Worm (Caenorhabditis elegans) whole organism, mixed stage, embryonic: Measurements from ENCODE around the gene Y39H10B.2.

Experiments
- M03D4.4 ChIP-seq: sonication (generic microtip); optimal IDR thresholded peaks from 2 replicates; lab custom pipeline; 2017; ENCODE audit warnings: mild to moderate bottlenecking, missing genetic modification characterization, missing compliant biosample characterization
- blmp-1 ChIP-seq: fragments of 150-350 bp; optimal IDR thresholded peaks from 2 replicates; lab custom pipeline; 2014; ENCODE audit warnings: missing biosample characterization, missing genetic modification characterization
- ceh-39 ChIP-seq: fragments of 150-350 bp; optimal IDR thresholded peaks from 2 replicates; lab custom pipeline; 2014; ENCODE audit warnings: missing biosample characterization, missing genetic modification characterization
- ceh-43 ChIP-seq: fragments of 200-800 bp; sonication (Bioruptor generic); optimal IDR thresholded peaks from 2 replicates; lab custom pipeline; 2018; ENCODE audit warnings: mild to moderate bottlenecking, missing genetic modification characterization, moderate library complexity, missing compliant biosample characterization
- ceh-83 ChIP-seq: fragments of 200-800 bp; sonication (Bioruptor generic); optimal IDR thresholded peaks from 2 replicates; lab custom pipeline; 2018; ENCODE audit warnings: mild to moderate bottlenecking, missing genetic modification characterization, missing compliant biosample characterization
- ces-1 ChIP-seq: fragments of 150-350 bp; optimal IDR thresholded peaks from 2 replicates; lab custom pipeline; 2014; ENCODE audit warnings: missing biosample characterization, missing genetic modification reagents, missing genetic modification characterization
- cnd-1 ChIP-seq: fragments of 200-800 bp; sonication (Bioruptor generic); optimal IDR thresholded peaks from 2 replicates; lab custom pipeline; 2018; ENCODE audit warnings: mild to moderate bottlenecking, missing genetic modification characterization, missing compliant biosample characterization
- drap-1 ChIP-seq: fragments of 200-800 bp; sonication (Bioruptor generic); optimal IDR thresholded peaks from 3 replicates; lab custom pipeline; 2018; ENCODE audit warnings: mild to moderate bottlenecking, missing genetic modification characterization, missing compliant biosample characterization
- elt-1 ChIP-seq: sonication (generic microtip); optimal IDR thresholded peaks from 2 replicates; lab custom pipeline; 2017; ENCODE audit warnings: missing genetic modification characterization, mild to moderate bottlenecking, missing compliant biosample characterization, antibody characterized with exemption, moderate library complexity, borderline replicate concordance; ENCODE audit not compliant: insufficient read depth
- elt-3 ChIP-seq: fragments of 150-350 bp; optimal IDR thresholded peaks from 2 replicates; lab custom pipeline; 2014; ENCODE audit warnings: missing biosample characterization, missing genetic modification characterization
- flh-1 ChIP-seq: fragments of 200-800 bp; sonication (Bioruptor generic); optimal IDR thresholded peaks from 2 replicates; lab custom pipeline; 2018; ENCODE audit warnings: mild to moderate bottlenecking, missing genetic modification characterization, moderate library complexity, missing compliant biosample characterization
- ham-2 ChIP-seq: fragments of 200-800 bp; sonication (Bioruptor generic); optimal IDR thresholded peaks from 2 replicates; lab custom pipeline; 2018; ENCODE audit warnings: mild to moderate bottlenecking, missing genetic modification characterization, missing compliant biosample characterization
- hlh-1 ChIP-seq: fragments of 150-350 bp; optimal IDR thresholded peaks from 2 replicates; lab custom pipeline; 2014; ENCODE audit warnings: missing biosample characterization, missing genetic modification reagents, missing genetic modification characterization
- lin-13 ChIP-seq: fragments of 150-350 bp; optimal IDR thresholded peaks from 2 replicates; lab custom pipeline; 2014; ENCODE audit warnings: missing biosample characterization, missing genetic modification characterization
- lin-32 ChIP-seq: fragments of 200-800 bp; sonication (Bioruptor generic); optimal IDR thresholded peaks from 2 replicates; lab custom pipeline; 2018; ENCODE audit warnings: mild to moderate bottlenecking, missing genetic modification characterization, missing compliant biosample characterization
- lsy-2 ChIP-seq: fragments of 150-350 bp; optimal IDR thresholded peaks from 2 replicates; lab custom pipeline; 2014; ENCODE audit warnings: missing biosample characterization, missing genetic modification characterization
- mab-5 ChIP-seq: fragments of 150-350 bp; optimal IDR thresholded peaks from 2 replicates; lab custom pipeline; 2014; ENCODE audit warnings: missing biosample characterization, missing genetic modification characterization
- mep-1 ChIP-seq: fragments of 150-350 bp; optimal IDR thresholded peaks from 2 replicates; lab custom pipeline; 2017; ENCODE audit warnings: missing biosample characterization, missing genetic modification reagents, missing genetic modification characterization, inconsistent platforms
- mls-2 ChIP-seq: sonication (generic microtip); optimal IDR thresholded peaks from 2 replicates; lab custom pipeline; 2016; ENCODE audit warnings: mild to moderate bottlenecking, missing genetic modification characterization, moderate library complexity, missing compliant biosample characterization
- nhr-12 ChIP-seq: fragments of 150-350 bp; optimal IDR thresholded peaks from 2 replicates; lab custom pipeline; 2014; ENCODE audit warnings: missing biosample characterization, missing genetic modification characterization
- nhr-2 ChIP-seq: fragments of 150-350 bp; optimal IDR thresholded peaks from 2 replicates; lab custom pipeline; 2014; ENCODE audit warnings: missing biosample characterization, missing genetic modification characterization
- nhr-28 ChIP-seq: fragments of 150-350 bp; optimal IDR thresholded peaks from 2 replicates; lab custom pipeline; 2014; ENCODE audit warnings: missing biosample characterization, missing genetic modification characterization
- nhr-76 ChIP-seq: sonication (generic microtip); optimal IDR thresholded peaks from 2 replicates; lab custom pipeline; 2017; ENCODE audit warnings: missing biosample characterization, missing genetic modification characterization
- pha-4 ChIP-seq: fragments of 150-350 bp; optimal IDR thresholded peaks from 2 replicates; lab custom pipeline; 2018; ENCODE audit warnings: missing biosample characterization, missing genetic modification reagents, missing genetic modification characterization
- sem-2 ChIP-seq: fragments of 200-800 bp; sonication (Bioruptor generic); optimal IDR thresholded peaks from 2 replicates; lab custom pipeline; 2018; ENCODE audit warnings: mild to moderate bottlenecking, missing genetic modification characterization, missing compliant biosample characterization
- snpc-4 ChIP-seq: fragments of 150-350 bp; optimal IDR thresholded peaks from 2 replicates; lab custom pipeline; 2014; ENCODE audit warnings: missing biosample characterization, missing genetic modification characterization
- unc-120 ChIP-seq: sonication (generic microtip); optimal IDR thresholded peaks from 2 replicates; lab custom pipeline; 2017; ENCODE audit warnings: missing genetic modification characterization, missing compliant biosample characterization; ENCODE audit not compliant: poor library complexity, severe bottlenecking
- unc-62 ChIP-seq: fragments of 150-350 bp; optimal IDR thresholded peaks from 2 replicates; lab custom pipeline; 2014; ENCODE audit warnings: missing biosample characterization, missing genetic modification reagents, missing genetic modification characterization
- ztf-11 ChIP-seq: fragments of 150-350 bp; optimal IDR thresholded peaks from 2 replicates; lab custom pipeline; 2014; ENCODE audit warnings: missing biosample characterization, missing genetic modification characterization

Y39H10B.2 gene

DNA sequence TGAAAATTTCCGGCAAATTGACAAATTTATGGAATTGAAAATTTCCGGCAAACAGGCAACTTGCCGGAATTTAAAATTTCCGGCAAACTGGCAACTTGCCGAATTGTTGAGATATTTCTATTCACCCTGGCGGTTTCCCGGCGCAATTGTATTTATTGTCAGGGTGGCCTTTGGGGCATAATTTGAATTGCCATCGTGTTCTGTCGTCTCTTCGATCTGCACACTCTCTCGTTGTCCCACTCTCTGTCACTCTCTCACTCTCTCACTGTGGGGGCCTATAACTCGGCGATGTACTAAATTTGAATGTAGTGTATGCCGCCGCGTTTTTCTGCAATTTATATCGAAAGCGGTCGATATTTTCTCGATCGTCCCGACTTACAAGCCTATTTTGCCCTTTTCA lies 34.4 kb downstream of the Y39H10B.2 start:
- TF ChIP-seq nhr-28 (tag; lab: Kevin White, UChicago) (no peak), ceh-83 (GFP tag; lab: Kevin White, UChicago) (no peak), unc-120 (tag; lab: Kevin White, UChicago) (no peak), pha-4 (peak; percentile 2), ceh-43 (GFP tag; lab: Kevin White, UChicago) (no peak)

DNA sequence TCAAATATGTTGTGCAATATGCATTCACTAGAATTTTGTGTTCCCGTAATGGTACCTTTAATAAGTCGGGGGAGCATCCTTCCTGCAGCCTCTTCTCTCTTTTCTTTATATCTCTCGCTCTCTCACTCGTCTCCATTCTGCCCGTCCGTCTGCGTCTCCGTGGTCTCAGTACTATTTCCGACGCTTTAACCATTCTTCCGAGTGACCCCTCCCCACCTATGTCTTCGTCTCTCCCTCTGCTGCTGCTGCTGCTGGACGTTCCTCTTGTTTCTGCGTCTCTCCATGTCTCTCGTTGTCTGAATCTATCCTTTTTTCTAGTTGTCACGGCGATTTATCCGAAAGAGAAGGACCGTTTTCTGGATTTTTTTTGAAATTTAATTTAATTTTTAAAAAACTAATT lies 35.3 kb downstream of the Y39H10B.2 start:
- TF ChIP-seq ceh-43 (GFP tag; lab: Kevin White, UChicago): no peak
- TF ChIP-seq drap-1 (GFP tag; lab: Kevin White, UChicago): no peak
- peak; percentile 7 for TF ChIP-seq ham-2 (GFP tag; lab: Kevin White, UChicago)
- TF ChIP-seq nhr-2 (tag; lab: Kevin White, UChicago): peak; percentile 8
- TF ChIP-seq ces-1 (GFP tag; lab: Kevin White, UChicago): peak; percentile 69
- peak; percentile 11 for TF ChIP-seq hlh-1 (tag; lab: Kevin White, UChicago)
- TF ChIP-seq unc-120 (tag; lab: Kevin White, UChicago): peak; percentile 70
- peak; percentile 9 for TF ChIP-seq ztf-11

DNA sequence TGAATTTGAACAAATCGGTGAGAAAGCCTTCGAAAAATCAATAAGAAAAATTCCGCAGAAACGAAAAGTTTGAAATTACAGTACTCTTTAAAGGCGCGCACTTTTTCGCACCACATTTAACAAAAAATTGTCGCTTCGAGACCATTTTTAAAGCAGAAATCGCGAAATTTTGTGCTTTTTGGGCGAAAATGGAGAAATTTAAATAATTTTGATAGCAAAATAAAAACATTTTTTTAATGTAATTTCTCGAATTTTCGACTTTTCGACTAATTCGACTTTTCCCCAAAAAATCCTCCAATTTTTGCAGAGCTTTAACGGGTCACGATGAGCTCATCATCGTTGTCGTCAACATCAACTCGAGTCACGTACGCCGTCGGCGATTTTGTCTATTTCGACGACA lies 36.1 kb downstream of the Y39H10B.2 start, which contains the start of gene lin-40:
Gene lin-40 (plus strand): TSS at position 301 of the 400 bp plus-strand sequence.
- TF ChIP-seq mab-5 (no peak), ceh-43 (GFP tag; lab: Kevin White, UChicago) (no peak), nhr-28 (tag; lab: Kevin White, UChicago) (no peak), ceh-83 (GFP tag; lab: Kevin White, UChicago) (no peak), mep-1 (no peak)

DNA sequence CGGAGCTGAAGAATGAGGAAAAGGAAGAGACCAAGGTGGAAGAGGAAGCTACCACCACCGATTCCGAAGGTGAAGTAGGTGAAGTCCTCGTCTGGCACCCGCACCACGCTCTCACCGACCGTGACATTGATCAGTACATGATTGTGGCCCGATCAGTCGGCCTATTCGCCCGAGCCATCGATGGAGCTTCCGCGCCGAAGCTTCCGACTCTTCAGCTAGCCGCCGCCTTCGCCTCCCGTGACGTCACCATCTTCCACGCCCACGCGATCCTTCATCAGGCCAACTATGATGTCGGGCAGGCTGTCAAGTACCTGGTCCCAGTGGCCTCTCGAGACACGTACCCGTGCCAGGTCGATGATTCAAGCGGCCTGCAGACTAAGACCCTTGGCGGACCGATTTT lies 37.6 kb downstream of the Y39H10B.2 start:
- TF ChIP-seq ztf-11 (no peak), ham-2 (GFP tag; lab: Kevin White, UChicago) (no peak), M03D4.4 (no peak), nhr-2 (tag; lab: Kevin White, UChicago) (no peak), nhr-28 (tag; lab: Kevin White, UChicago) (no peak), ceh-39 (tag; lab: Kevin White, UChicago) (no peak), ceh-83 (GFP tag; lab: Kevin White, UChicago) (no peak), lin-13 (no peak), lin-32 (GFP tag; lab: Kevin White, UChicago) (no peak), unc-120 (tag; lab: Kevin White, UChicago) (no peak), elt-3 (tag; lab: Kevin White, UChicago) (no peak), sem-2 (GFP tag; lab: Kevin White, UChicago) (no peak), elt-1 (tag; lab: Kevin White, UChicago) (no peak), lsy-2 (tag; lab: Kevin White, UChicago) (no peak), nhr-76 (tag; lab: Kevin White, UChicago) (no peak), snpc-4 (tag; lab: Kevin White, UChicago) (no peak), ces-1 (GFP tag; lab: Kevin White, UChicago) (no peak)

DNA sequence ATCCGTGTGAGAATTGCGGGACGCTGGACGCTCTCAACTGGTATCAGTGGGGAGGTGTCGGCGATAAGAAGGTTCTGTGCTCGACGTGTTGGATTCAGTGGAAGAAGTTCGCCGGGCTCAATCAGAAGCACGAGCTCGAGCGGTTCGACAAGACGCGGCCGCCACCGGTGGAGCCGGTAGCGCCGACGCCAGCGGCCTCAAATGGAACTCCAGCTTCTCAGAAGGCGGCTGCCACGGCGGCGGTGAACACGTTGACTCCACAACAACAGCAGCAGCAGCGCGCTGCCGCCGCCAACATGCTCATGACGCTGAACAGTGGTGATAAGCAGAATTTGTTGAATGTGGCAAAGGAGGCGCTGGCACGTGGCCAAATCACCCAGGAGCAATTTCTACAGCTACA lies 38.3 kb downstream of the Y39H10B.2 start:
- TF ChIP-seq nhr-2 (tag; lab: Kevin White, UChicago): no peak
- no peak for TF ChIP-seq pha-4
- TF ChIP-seq, all 35 proteins: peak for 0

DNA sequence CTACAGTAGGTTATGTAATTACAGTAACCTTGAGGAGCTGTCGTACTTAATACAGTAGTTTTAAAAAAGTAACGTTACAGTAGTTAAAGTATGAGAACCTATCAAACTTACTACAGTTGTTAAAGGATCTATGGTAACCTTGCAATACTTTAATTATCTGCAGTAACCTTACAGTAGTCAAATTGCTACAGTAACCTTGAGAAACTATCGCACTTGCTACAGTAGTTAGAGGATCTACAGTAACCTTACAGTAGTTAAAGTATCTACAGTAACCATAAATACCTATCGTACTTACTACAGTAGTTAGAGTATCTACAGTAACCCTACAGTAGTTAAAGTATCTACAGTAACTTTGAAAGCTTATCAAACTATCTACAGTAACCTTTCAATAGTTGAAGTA lies 43.0 kb downstream of the Y39H10B.2 start:
- TF ChIP-seq unc-62 (GFP tag; lab: Kevin White, UChicago) (no peak), nhr-28 (tag; lab: Kevin White, UChicago) (no peak), cnd-1 (tag; lab: Kevin White, UChicago) (no peak), nhr-76 (tag; lab: Kevin White, UChicago) (no peak), flh-1 (GFP tag; lab: Kevin White, UChicago) (no peak), ceh-83 (GFP tag; lab: Kevin White, UChicago) (no peak), mls-2 (tag; lab: Kevin White, UChicago) (no peak), snpc-4 (tag; lab: Kevin White, UChicago) (no peak), blmp-1 (tag; lab: Kevin White, UChicago) (no peak), lin-32 (GFP tag; lab: Kevin White, UChicago) (no peak), elt-3 (tag; lab: Kevin White, UChicago) (no peak), ham-2 (GFP tag; lab: Kevin White, UChicago) (no peak), ceh-43 (GFP tag; lab: Kevin White, UChicago) (no peak), ztf-11 (no peak), hlh-1 (tag; lab: Kevin White, UChicago) (no peak), nhr-2 (tag; lab: Kevin White, UChicago) (no peak), ces-1 (GFP tag; lab: Kevin White, UChicago) (no peak), nhr-12 (no peak), drap-1 (GFP tag; lab: Kevin White, UChicago) (no peak)
- TF ChIP-seq, all 35 proteins: peak for 0
